Worm (Caenorhabditis elegans) whole organism, late embryonic: Measurements from ENCODE around the gene rme-6.

ENCODE experiments used
- K02D7.2 ChIP-seq: sonication (generic microtip); optimal IDR thresholded peaks from 2 replicates; lab custom pipeline; 2017; ENCODE audit warnings: mild to moderate bottlenecking, missing genetic modification characterization, missing compliant biosample characterization
- ceh-31 ChIP-seq: sonication (generic microtip); optimal IDR thresholded peaks from 2 replicates; lab custom pipeline; 2016; ENCODE audit warnings: missing genetic modification characterization, missing compliant biosample characterization
- ceh-6 ChIP-seq: fragments of 200-800 bp; sonication (Bioruptor generic); optimal IDR thresholded peaks from 2 replicates; lab custom pipeline; 2018; ENCODE audit warnings: mild to moderate bottlenecking, missing genetic modification characterization, missing compliant biosample characterization
- ets-4 ChIP-seq: sonication (generic microtip); optimal IDR thresholded peaks from 2 replicates; lab custom pipeline; 2016; ENCODE audit warnings: missing genetic modification characterization, missing compliant biosample characterization
- fax-1 ChIP-seq: sonication (generic microtip); optimal IDR thresholded peaks from 2 replicates; lab custom pipeline; 2016; ENCODE audit warnings: missing genotype, missing genetic modification characterization, missing compliant biosample characterization
- lim-6 ChIP-seq: sonication (generic microtip); optimal IDR thresholded peaks from 2 replicates; lab custom pipeline; 2016; ENCODE audit warnings: missing genetic modification characterization, missing compliant biosample characterization
- mec-3 ChIP-seq: sonication (generic microtip); optimal IDR thresholded peaks from 2 replicates; lab custom pipeline; 2016; ENCODE audit warnings: borderline replicate concordance, missing genetic modification characterization, missing compliant biosample characterization
- nhr-11 ChIP-seq: fragments of 150-350 bp; optimal IDR thresholded peaks from 2 replicates; lab custom pipeline; 2014; ENCODE audit warnings: missing biosample characterization, missing genetic modification characterization
- nhr-232 ChIP-seq: sonication (generic microtip); optimal IDR thresholded peaks from 2 replicates; lab custom pipeline; 2016; ENCODE audit warnings: missing genetic modification characterization, missing compliant biosample characterization
- pag-3 ChIP-seq: sonication (generic microtip); optimal IDR thresholded peaks from 2 replicates; lab custom pipeline; 2016; ENCODE audit warnings: missing compliant biosample characterization, missing genetic modification characterization, borderline replicate concordance
- pha-4 ChIP-seq: fragments of 150-350 bp; optimal IDR thresholded peaks from 2 replicates; lab custom pipeline; 2018; ENCODE audit warnings: missing biosample characterization, missing genetic modification reagents, missing genetic modification characterization
- sox-2 ChIP-seq: fragments of 200-800 bp; sonication (Bioruptor generic); IDR thresholded peaks from 2 replicates; pipeline ENCODE4 v1.3.6; 2022; ENCODE audit warnings: missing genetic modification reagents, missing genetic modification characterization, missing compliant biosample characterization
- tbx-7 ChIP-seq: sonication (generic microtip); optimal IDR thresholded peaks from 2 replicates; lab custom pipeline; 2016; ENCODE audit warnings: missing genotype, missing genetic modification characterization, missing compliant biosample characterization
- unc-3 ChIP-seq, 2 experiments: fragments of 200-800 bp in 1 of 2; sonication (Bioruptor generic) in 1 of 2; sonication (generic microtip) in 1 of 2; conservative IDR thresholded peaks in 1 of 2; optimal IDR thresholded peaks in 1 of 2; 2 replicates each; pipeline versions ENCODE4 v1.3.6 to Lab custom; 2016 to 2022; ENCODE audit warnings: missing compliant biosample characterization in 2 of 2, missing genetic modification characterization in 2 of 2, missing genetic modification reagents in 1 of 2

DNA sequence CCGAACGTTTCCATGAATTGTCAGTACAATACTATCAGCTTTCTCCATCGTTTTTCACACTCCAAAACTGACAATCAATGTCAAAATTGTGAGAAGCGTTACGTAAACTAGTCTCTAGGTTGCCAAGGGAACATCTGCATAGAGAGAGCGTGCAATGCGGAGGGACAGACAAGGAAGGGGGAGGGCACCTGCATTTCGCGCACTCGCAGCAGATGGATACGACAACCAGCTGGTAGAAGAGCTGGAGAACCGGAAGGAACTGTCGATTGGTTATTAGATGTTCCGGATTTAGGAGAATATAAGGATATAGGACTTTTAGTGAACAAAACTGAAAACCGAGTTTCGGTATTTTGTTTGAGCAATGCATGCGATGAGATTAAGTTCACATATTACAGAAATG, 28.0 kb upstream of the rme-6 start, which contains the start of gene mksr-1:
- TF ChIP-seq nhr-11 (no peak), tbx-7 (tag; lab: Kevin White, UChicago) (no peak), sox-2 (GFP tag; lab: Robert Waterston, UW) (no peak), pag-3 (tag; lab: Kevin White, UChicago) (no peak), pha-4 (tag; lab: Kevin White, UChicago) (no peak), fax-1 (tag; lab: Kevin White, UChicago) (no peak), K02D7.2 (tag; lab: Kevin White, UChicago) (no peak), nhr-232 (tag; lab: Kevin White, UChicago) (no peak), unc-3 (GFP tag; conservative IDR thresholded peaks at IDR 0.05; lab: Robert Waterston, UW) (no peak), unc-3 (tag; optimal IDR thresholded peaks at IDR 0.05; lab: Kevin White, UChicago) (no peak), ceh-31 (tag; lab: Kevin White, UChicago) (no peak), ets-4 (no peak), mec-3 (no peak), ceh-6 (GFP tag; lab: Kevin White, UChicago) (no peak), lim-6 (tag; lab: Kevin White, UChicago) (no peak)
